Fruit fly (Drosophila melanogaster) whole organism, embryonic: ENCODE data around the gene nmo.

Experiments
- Adf1 ChIP-seq: fragments of 200-800 bp; sonication (Bioruptor generic); IDR thresholded peaks from 2 replicates; pipeline ENCODE4 v1.3.6; 2022; ENCODE audit warnings: missing biosample characterization, missing genetic modification characterization
- B-H2 ChIP-seq: fragments of 200-800 bp; sonication (Bioruptor generic); optimal IDR thresholded peaks from 2 replicates; lab custom pipeline; 2018; ENCODE audit warnings: missing biosample characterization, mild to moderate bottlenecking, missing genetic modification characterization
- CG10366 ChIP-seq: fragments of 200-800 bp; sonication (Bioruptor generic); IDR thresholded peaks from 2 replicates; pipeline ENCODE4 v1.3.6; 2022; ENCODE audit warnings: missing biosample characterization, missing genetic modification characterization
- CG13123 ChIP-seq: fragments of 200-800 bp; sonication (Bioruptor generic); optimal IDR thresholded peaks from 2 replicates; lab custom pipeline; 2016; ENCODE audit warnings: missing biosample characterization, missing genetic modification characterization
- CG13296 ChIP-seq: fragments of 200-800 bp; sonication (Bioruptor generic); optimal IDR thresholded peaks from 3 replicates; lab custom pipeline; 2018; ENCODE audit warnings: missing biosample characterization, mild to moderate bottlenecking, missing genetic modification characterization
- CG15269 ChIP-seq: fragments of 200-800 bp; sonication (Bioruptor generic); optimal IDR thresholded peaks from 2 replicates; lab custom pipeline; 2018; ENCODE audit warnings: missing biosample characterization, mild to moderate bottlenecking, missing genetic modification characterization, moderate library complexity
- CG1647 ChIP-seq: fragments of 200-800 bp; sonication (Bioruptor generic); optimal IDR thresholded peaks from 3 replicates; lab custom pipeline; 2016; ENCODE audit warnings: missing biosample characterization, missing genetic modification characterization
- CG17361 ChIP-seq: fragments of 200-800 bp; sonication (Bioruptor generic); IDR thresholded peaks from 3 replicates; pipeline ENCODE4 v1.3.6; 2022; ENCODE audit warnings: missing biosample characterization, missing genetic modification characterization
- CG2120 ChIP-seq: fragments of 200-800 bp; sonication (Bioruptor generic); optimal IDR thresholded peaks from 3 replicates; lab custom pipeline; 2016; ENCODE audit warnings: missing biosample characterization, missing genetic modification characterization
- CG2129 ChIP-seq: fragments of 200-800 bp; sonication (Bioruptor generic); IDR thresholded peaks from 2 replicates; pipeline ENCODE4 v1.3.6; 2022; ENCODE audit warnings: missing biosample characterization, missing genetic modification characterization; ENCODE audit not compliant: partially characterized antibody
- CG3163 ChIP-seq: fragments of 200-800 bp; sonication (Bioruptor generic); optimal IDR thresholded peaks from 3 replicates; lab custom pipeline; 2016; ENCODE audit warnings: missing biosample characterization, missing genetic modification characterization
- CG3281 ChIP-seq: fragments of 200-800 bp; sonication (Bioruptor generic); optimal IDR thresholded peaks from 3 replicates; lab custom pipeline; 2017; ENCODE audit warnings: missing biosample characterization, mild to moderate bottlenecking, missing genetic modification characterization
- CG42726 ChIP-seq: fragments of 200-800 bp; sonication (Bioruptor generic); IDR thresholded peaks from 2 replicates; pipeline ENCODE4 v1.3.6; 2022; ENCODE audit warnings: missing biosample characterization, missing genetic modification characterization; ENCODE audit not compliant: partially characterized antibody
- CG4617 ChIP-seq: fragments of 200-800 bp; sonication (Bioruptor generic); optimal IDR thresholded peaks from 3 replicates; lab custom pipeline; 2016; ENCODE audit warnings: missing biosample characterization, missing genetic modification characterization, borderline replicate concordance
- CG4730 ChIP-seq: fragments of 200-800 bp; sonication (Bioruptor generic); IDR thresholded peaks from 2 replicates; pipeline ENCODE4 v1.3.6; 2022; ENCODE audit warnings: missing biosample characterization, missing genetic modification characterization
- CG5245 ChIP-seq: fragments of 200-800 bp; sonication (Bioruptor generic); optimal IDR thresholded peaks from 3 replicates; lab custom pipeline; 2016; ENCODE audit warnings: missing biosample characterization, missing genetic modification characterization
- CG6689 ChIP-seq: fragments of 200-800 bp; sonication (Bioruptor generic); IDR thresholded peaks from 2 replicates; pipeline ENCODE4 v1.3.6; 2022; ENCODE audit warnings: missing biosample characterization, missing genetic modification characterization
- CG7928 ChIP-seq: fragments of 200-800 bp; sonication (Bioruptor generic); optimal IDR thresholded peaks from 2 replicates; lab custom pipeline; 2017; ENCODE audit warnings: missing biosample characterization, mild to moderate bottlenecking, missing genetic modification characterization
- CG9215 ChIP-seq: fragments of 200-800 bp; sonication (Bioruptor generic); IDR thresholded peaks from 2 replicates; pipeline ENCODE4 v1.3.6; 2022; ENCODE audit warnings: missing biosample characterization, missing genetic modification characterization
- CTCF ChIP-seq: fragments of 200-800 bp; sonication (Bioruptor generic); optimal IDR thresholded peaks from 2 replicates; lab custom pipeline; 2017; ENCODE audit warnings: missing biosample characterization, mild to moderate bottlenecking, missing genetic modification characterization, moderate library complexity
- Dad ChIP-seq: fragments of 200-800 bp; sonication (Bioruptor generic); optimal IDR thresholded peaks from 3 replicates; lab custom pipeline; 2016; ENCODE audit warnings: missing biosample characterization, missing genetic modification characterization
- Dll ChIP-seq: fragments of 200-800 bp; sonication (Bioruptor generic); IDR thresholded peaks from 4 replicates; pipeline ENCODE4 v1.3.6; 2022; ENCODE audit warnings: missing biosample characterization, missing genetic modification characterization; ENCODE audit not compliant: partially characterized antibody
- Dref ChIP-seq: fragments of 200-800 bp; sonication (Bioruptor generic); IDR thresholded peaks from 2 replicates; pipeline ENCODE4 v1.3.6; 2022; ENCODE audit warnings: missing biosample characterization, missing genetic modification characterization
- Fer2 ChIP-seq: fragments of 200-800 bp; sonication (Bioruptor generic); optimal IDR thresholded peaks from 2 replicates; lab custom pipeline; 2018; ENCODE audit warnings: missing biosample characterization, mild to moderate bottlenecking, missing genetic modification characterization, moderate library complexity
- Gug ChIP-seq: fragments of 200-800 bp; sonication (Bioruptor generic); IDR thresholded peaks from 4 replicates; pipeline ENCODE4 v1.3.6; 2022; ENCODE audit warnings: missing biosample characterization, missing genetic modification characterization
- HLHmδ ChIP-seq: fragments of 200-800 bp; sonication (Bioruptor generic); optimal IDR thresholded peaks from 2 replicates; lab custom pipeline; 2018; ENCODE audit warnings: missing biosample characterization, mild to moderate bottlenecking, missing genetic modification characterization, moderate library complexity
- Hey ChIP-seq: fragments of 200-800 bp; sonication (Bioruptor generic); optimal IDR thresholded peaks from 3 replicates; lab custom pipeline; 2018; ENCODE audit warnings: missing biosample characterization, mild to moderate bottlenecking, missing genetic modification characterization
- Lim3 ChIP-seq: fragments of 200-800 bp; sonication (Bioruptor generic); IDR thresholded peaks from 2 replicates; pipeline ENCODE4 v1.3.6; 2022; ENCODE audit warnings: missing biosample characterization, missing genetic modification characterization
- Max ChIP-seq: fragments of 200-800 bp; sonication (Bioruptor generic); optimal IDR thresholded peaks from 2 replicates; lab custom pipeline; 2016; ENCODE audit warnings: missing biosample characterization, mild to moderate bottlenecking, missing genetic modification characterization
- Myb ChIP-seq: fragments of 200-800 bp; sonication (Bioruptor generic); optimal IDR thresholded peaks from 2 replicates; lab custom pipeline; 2016; ENCODE audit warnings: missing biosample characterization, missing genetic modification characterization
- Stat92E ChIP-seq, 3 experiments: fragments of >200 bp in 2 of 3; fragments of 200-800 bp in 1 of 3; sonication (Bioruptor generic) in 1 of 3; optimal IDR thresholded peaks; 2 replicates each; lab custom pipeline; 2017 to 2019; ENCODE audit warnings: missing biosample characterization in 3 of 3, missing genetic modification characterization in 3 of 3, mild to moderate bottlenecking in 1 of 3, moderate library complexity in 1 of 3
- Vsx1 ChIP-seq: fragments of 200-800 bp; sonication (Bioruptor generic); optimal IDR thresholded peaks from 2 replicates; lab custom pipeline; 2017; ENCODE audit warnings: missing biosample characterization, mild to moderate bottlenecking, missing genetic modification characterization, missing genetic modification reagents
- al ChIP-seq: fragments of 200-800 bp; sonication (Bioruptor generic); IDR thresholded peaks from 2 replicates; pipeline ENCODE4 v1.3.6; 2022; ENCODE audit warnings: missing biosample characterization, missing genetic modification characterization
- aop ChIP-seq: fragments of 200-800 bp; sonication (Bioruptor generic); IDR thresholded peaks from 2 replicates; pipeline ENCODE4 v1.3.6; 2022; ENCODE audit warnings: missing biosample characterization, missing genetic modification characterization
- bigmax ChIP-seq: fragments of 200-800 bp; sonication (Bioruptor generic); optimal IDR thresholded peaks from 2 replicates; lab custom pipeline; 2018; ENCODE audit warnings: missing biosample characterization, mild to moderate bottlenecking, missing genetic modification characterization
- btn ChIP-seq: fragments of 200-800 bp; sonication (Bioruptor generic); optimal IDR thresholded peaks from 2 replicates; lab custom pipeline; 2016; ENCODE audit warnings: missing biosample characterization, missing genetic modification characterization
- cg ChIP-seq: fragments of 200-800 bp; sonication (Bioruptor generic); optimal IDR thresholded peaks from 3 replicates; lab custom pipeline; 2019; ENCODE audit warnings: missing biosample characterization, mild to moderate bottlenecking, missing genetic modification characterization, moderate library complexity
- crp ChIP-seq, 2 experiments: fragments of 200-800 bp; sonication (Bioruptor generic); optimal IDR thresholded peaks; 2 replicates in 1 of 2; 3 replicates in 1 of 2; lab custom pipeline; 2017; ENCODE audit warnings: missing biosample characterization in 2 of 2, missing genetic modification characterization in 2 of 2, mild to moderate bottlenecking in 1 of 2, moderate library complexity in 1 of 2
- danr ChIP-seq: fragments of 200-800 bp; sonication (Bioruptor generic); IDR thresholded peaks from 2 replicates; pipeline ENCODE4 v1.3.6; 2022; ENCODE audit warnings: missing biosample characterization, missing genetic modification characterization
- dysf ChIP-seq: fragments of 200-800 bp; sonication (Bioruptor generic); IDR thresholded peaks from 3 replicates; pipeline ENCODE4 v1.3.6; 2022; ENCODE audit warnings: missing biosample characterization, missing genetic modification characterization
- fd96Cb ChIP-seq: fragments of 200-800 bp; sonication (Bioruptor generic); optimal IDR thresholded peaks from 2 replicates; lab custom pipeline; 2018; ENCODE audit warnings: missing biosample characterization, mild to moderate bottlenecking, missing genetic modification characterization, moderate library complexity
- ftz-f1 ChIP-seq: fragments of 200-800 bp; sonication (Bioruptor generic); optimal IDR thresholded peaks from 2 replicates; lab custom pipeline; 2016; ENCODE audit warnings: missing biosample characterization, missing genetic modification characterization
- gem ChIP-seq: fragments of 200-800 bp; sonication (Bioruptor generic); optimal IDR thresholded peaks from 2 replicates; lab custom pipeline; 2019; ENCODE audit warnings: missing biosample characterization, mild to moderate bottlenecking, missing genetic modification characterization, moderate library complexity
- odd ChIP-seq: fragments of 200-800 bp; sonication (Bioruptor generic); optimal IDR thresholded peaks from 2 replicates; lab custom pipeline; 2017; ENCODE audit warnings: missing biosample characterization, mild to moderate bottlenecking, missing genetic modification characterization
- prd ChIP-seq, 3 experiments: fragments of >200 bp in 2 of 3; fragments of 200-800 bp in 1 of 3; sonication (Bioruptor generic) in 1 of 3; optimal IDR thresholded peaks in 2 of 3; IDR thresholded peaks in 1 of 3; 2 replicates in 2 of 3; 3 replicates in 1 of 3; pipeline versions ENCODE4 v1.3.6 to Lab custom; 2017 to 2022; ENCODE audit warnings: missing biosample characterization in 1 of 3, missing genetic modification characterization in 1 of 3
- sqz ChIP-seq: fragments of 200-800 bp; sonication (Bioruptor generic); optimal IDR thresholded peaks from 3 replicates; lab custom pipeline; 2018; ENCODE audit warnings: missing biosample characterization, mild to moderate bottlenecking, missing genetic modification characterization
- trh ChIP-seq: fragments of 200-800 bp; sonication (Bioruptor generic); optimal IDR thresholded peaks from 2 replicates; lab custom pipeline; 2016; ENCODE audit warnings: missing biosample characterization, missing genetic modification characterization
- twi ChIP-seq: fragments of 200-800 bp; optimal IDR thresholded peaks from 2 replicates; lab custom pipeline; 2019; ENCODE audit warnings: missing biosample characterization, mild to moderate bottlenecking, missing genetic modification characterization, moderate library complexity
- wek ChIP-seq: fragments of 200-800 bp; sonication (Bioruptor generic); optimal IDR thresholded peaks from 3 replicates; lab custom pipeline; 2018; ENCODE audit warnings: missing biosample characterization, mild to moderate bottlenecking, missing genetic modification characterization, moderate library complexity
- wor ChIP-seq: fragments of 200-800 bp; sonication (Bioruptor generic); IDR thresholded peaks from 2 replicates; pipeline ENCODE4 v1.3.6; 2022; ENCODE audit warnings: missing biosample characterization, missing genetic modification characterization
- zen ChIP-seq: fragments of 200-800 bp; sonication (Bioruptor generic); optimal IDR thresholded peaks from 3 replicates; lab custom pipeline; 2018; ENCODE audit warnings: missing biosample characterization, mild to moderate bottlenecking, missing genetic modification characterization, moderate library complexity

nmo gene

DNA sequence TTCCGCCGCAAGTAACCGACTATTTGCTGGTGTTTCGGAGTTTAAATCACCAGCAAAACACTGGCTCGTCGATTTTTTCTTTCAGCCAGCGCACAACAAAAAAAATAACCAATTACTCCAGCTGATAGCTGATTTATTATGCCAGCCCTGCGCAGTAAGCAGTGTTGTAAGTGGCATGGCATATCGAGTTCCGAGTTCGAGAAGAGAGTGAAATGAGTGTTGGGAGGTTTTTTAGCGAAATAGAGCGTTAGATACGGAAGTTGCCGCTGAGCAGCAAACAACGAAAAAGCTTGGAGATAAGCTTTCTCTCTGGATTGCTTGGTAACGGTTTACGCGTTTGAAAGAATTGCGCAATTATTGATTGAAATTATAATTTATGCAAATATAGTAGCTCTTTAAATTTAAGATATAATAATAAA is 112.8 kb downstream of the nmo start, which contains the start of gene CG7565 (continued):
- TF ChIP-seq ftz-f1 (GFP tag; lab: Kevin White, UChicago), result peak; percentile 17
- peak; percentile 66 for TF ChIP-seq CG3281
- TF ChIP-seq CG2129 (GFP tag; lab: Robert Waterston, UW), result no peak
- peak; percentile 21 for TF ChIP-seq CTCF (GFP tag; lab: Kevin White, UChicago)
- TF ChIP-seq wor, result no peak
- TF ChIP-seq CG10366 (GFP tag; lab: Robert Waterston, UW), result no peak
- peak; percentile 53; the same call in 1 of the 4 replicates for TF ChIP-seq Dll (GFP tag; lab: Robert Waterston, UW)
- no peak for TF ChIP-seq Fer2 (tag; lab: Kevin White, UChicago)
- no peak for TF ChIP-seq fd96Cb (tag; lab: Kevin White, UChicago)
- no peak for TF ChIP-seq HLHmδ
- peak; percentile 60 for TF ChIP-seq bigmax (GFP tag; lab: Kevin White, UChicago)
- TF ChIP-seq CG4617 (GFP tag; lab: Kevin White, UChicago), result peak; percentile 49
- no peak for TF ChIP-seq btn (GFP tag; lab: Kevin White, UChicago)
- peak; percentile 12; the same call in 1 of the 4 replicates for TF ChIP-seq Gug
- TF ChIP-seq al (GFP tag; lab: Robert Waterston, UW), result no peak
- no peak for TF ChIP-seq CG9215 (GFP tag; lab: Robert Waterston, UW)
- TF ChIP-seq Hey (tag; lab: Kevin White, UChicago), result no peak
- no peak for TF ChIP-seq CG42726 (GFP tag; lab: Robert Waterston, UW)
- peak; percentile 77 for TF ChIP-seq Myb
- TF ChIP-seq gem (tag; lab: Kevin White, UChicago), result peak; percentile 5
- no peak for TF ChIP-seq Dref
- TF ChIP-seq zen (tag; lab: Kevin White, UChicago), result no peak
- no peak for TF ChIP-seq cg
- no peak for TF ChIP-seq danr (GFP tag; lab: Robert Waterston, UW)
- peak; percentile 72 for TF ChIP-seq CG2120
- peak; percentile 77 for TF ChIP-seq sqz
- TF ChIP-seq dysf, result no peak
- TF ChIP-seq crp (GFP tag; optimal IDR thresholded peaks at IDR 0.05; lab: Kevin White, UChicago), result peak; percentile 12 to 86
- TF ChIP-seq trh, result no peak
- peak; percentile 22 for TF ChIP-seq CG15269 (tag; lab: Kevin White, UChicago)
- TF ChIP-seq odd (GFP tag; lab: Kevin White, UChicago), result peak; percentile 52
- peak; percentile 84 for TF ChIP-seq B-H2 (GFP tag; lab: Kevin White, UChicago)
- no peak for TF ChIP-seq Lim3 (GFP tag; lab: Robert Waterston, UW)
- peak; percentile 26 for TF ChIP-seq CG1647 (GFP tag; lab: Kevin White, UChicago)
- no peak for TF ChIP-seq Max (GFP tag; lab: Kevin White, UChicago)
- TF ChIP-seq CG5245, result no peak
- TF ChIP-seq Vsx1 (GFP tag; lab: Kevin White, UChicago), result peak; percentile 40
- TF ChIP-seq CG4730 (GFP tag; lab: Robert Waterston, UW), result no peak
- no peak for TF ChIP-seq CG6689 (GFP tag; lab: Robert Waterston, UW)
- TF ChIP-seq Dad, result peak; percentile 26
- 0 out of 2 replicates have a peak, but pooled peaks have one; percentile 48 for TF ChIP-seq aop (GFP tag; lab: Robert Waterston, UW)
- peak; percentile 56 for TF ChIP-seq CG13296 (GFP tag; lab: Kevin White, UChicago)
- TF ChIP-seq Adf1 (GFP tag; lab: Robert Waterston, UW), result peak; percentile 42; the same call in 1 of the 2 replicates
- TF ChIP-seq CG17361 (GFP tag; lab: Robert Waterston, UW), result no peak
- TF ChIP-seq twi (tag; lab: Kevin White, UChicago), result no peak
- no peak for TF ChIP-seq prd (optimal IDR thresholded peaks at IDR 0.05; lab: Kevin White, UChicago)
- TF ChIP-seq prd (GFP tag; IDR thresholded peaks at IDR 0.05; lab: Robert Waterston, UW), result no peak
- TF ChIP-seq Stat92E (GFP tag; optimal IDR thresholded peaks at IDR 0.05; lab: Kevin White, UChicago), result no peak
- peak; percentile 66 for TF ChIP-seq CG3163 (GFP tag; lab: Kevin White, UChicago)
- peak; percentile 60 for TF ChIP-seq wek (GFP tag; lab: Kevin White, UChicago)
- TF ChIP-seq CG13123 (GFP tag; lab: Kevin White, UChicago), result no peak
- TF ChIP-seq CG7928, result peak; percentile 93
